Worm (Caenorhabditis elegans): ENCODE data around the gene Y47D7A.15.

The Y47D7A.15 gene

ce11 chrV:4450523-4451089 is 17.6 kb upstream of the Y47D7A.15 start, which contains the start of gene rft-2 (continued):
- no peak for TF ChIP-seq nhr-43 (tag; optimal IDR thresholded peaks at IDR 0.05; ENCODE audit: poor library complexity, severe bottlenecking)
- no peak for TF ChIP-seq nhr-67 (tag; optimal IDR thresholded peaks at IDR 0.05)
- no peak for TF ChIP-seq unc-39 (tag; optimal IDR thresholded peaks at IDR 0.05)
- no peak for TF ChIP-seq elt-1 (tag; optimal IDR thresholded peaks at IDR 0.05)
- no peak for TF ChIP-seq tbx-2 (tag; optimal IDR thresholded peaks at IDR 0.05)
- TF ChIP-seq ztf-11 (tag; optimal IDR thresholded peaks at IDR 0.05): no peak
- TF ChIP-seq nhr-77 (tag; optimal IDR thresholded peaks at IDR 0.05): no peak
- no peak for TF ChIP-seq sea-2 (GFP tag; optimal IDR thresholded peaks at IDR 0.05)
- TF ChIP-seq ceh-28 (tag; optimal IDR thresholded peaks at IDR 0.05): no peak
- TF ChIP-seq lin-39 (tag; optimal IDR thresholded peaks at IDR 0.05): no peak
- no peak for TF ChIP-seq mml-1 (tag; optimal IDR thresholded peaks at IDR 0.05)

DNA sequence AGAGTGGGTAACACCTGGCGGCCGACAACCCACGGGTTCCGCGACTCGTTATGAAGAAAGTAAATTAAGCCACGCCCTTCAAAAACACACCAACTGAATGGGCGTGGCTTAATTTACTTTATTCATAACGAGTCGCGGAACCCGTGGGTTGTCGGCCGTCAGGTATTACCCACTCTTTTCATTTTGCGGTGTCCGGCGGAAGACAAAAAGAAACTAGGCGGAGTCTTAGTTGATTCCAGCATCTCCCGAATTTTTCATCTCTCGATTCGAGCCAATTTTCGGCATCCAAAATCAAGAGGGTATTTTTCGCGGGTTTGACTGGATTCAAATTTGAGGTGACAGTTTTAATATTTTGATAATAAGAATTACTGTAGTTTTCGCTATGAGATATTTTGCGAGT is 14.7 kb upstream of the Y47D7A.15 start:
- TF ChIP-seq mdl-1 (tag; optimal IDR thresholded peaks at IDR 0.05) (no peak), nfya-1 (tag; optimal IDR thresholded peaks at IDR 0.05; ENCODE audit: insufficient read depth) (no peak), nhr-28 (tag; optimal IDR thresholded peaks at IDR 0.05) (no peak), mml-1 (tag; optimal IDR thresholded peaks at IDR 0.05) (no peak), fkh-2 (tag; optimal IDR thresholded peaks at IDR 0.05) (no peak), hmg-11 (tag; optimal IDR thresholded peaks at IDR 0.05) (no peak), ceh-9 (tag; optimal IDR thresholded peaks at IDR 0.05) (no peak), nhr-23 (tag; optimal IDR thresholded peaks at IDR 0.05) (no peak), elt-1 (tag; optimal IDR thresholded peaks at IDR 0.05) (no peak), nhr-237 (tag; optimal IDR thresholded peaks at IDR 0.05) (no peak), unc-39 (tag; optimal IDR thresholded peaks at IDR 0.05) (no peak), elt-2 (tag; optimal IDR thresholded peaks at IDR 0.05) (no peak)

- TF ChIP-seq pqm-1 (tag; optimal IDR thresholded peaks at IDR 0.05): peak; percentile 12
- TF ChIP-seq elt-2 (tag; optimal IDR thresholded peaks at IDR 0.05): peak; percentile 50
- no peak for TF ChIP-seq pha-4 (tag; optimal IDR thresholded peaks at IDR 0.05)
Measured at ce11 chrV:4442749-4443381, 9.9 kb upstream of the Y47D7A.15 start, which contains the start of gene rft-1. Gene rft-1 (minus strand): TSS chrV:4443223.

ce11 chrV:4437215-4437614 is 4.2 kb upstream of the Y47D7A.15 start:
- no peak for TF ChIP-seq mml-1 (tag; optimal IDR thresholded peaks at IDR 0.05)
- TF ChIP-seq egl-5 (tag; optimal IDR thresholded peaks at IDR 0.05): no peak
- peak; percentile 43 for TF ChIP-seq nhr-25 (tag; optimal IDR thresholded peaks at IDR 0.05)

- TF ChIP-seq ZK546.5 (tag; optimal IDR thresholded peaks at IDR 0.05) (no peak), nhr-25 (tag; optimal IDR thresholded peaks at IDR 0.05) (peak; percentile 31)
Measured at ce11 chrV:4435411-4435981, 2.5 kb upstream of the Y47D7A.15 start, which contains the start of gene Y47D7A.13. Gene Y47D7A.13 (minus strand): TSS chrV:4435927.

ce11 chrV:4429576-4429975 is 3.4 kb downstream of the Y47D7A.15 start, which contains the start of gene Y47D7A.12:
Gene Y47D7A.12 (minus strand): TSS chrV:4429676.
- TF ChIP-seq daf-12 (tag; optimal IDR thresholded peaks at IDR 0.05) (no peak), nhr-28 (tag; optimal IDR thresholded peaks at IDR 0.05) (no peak), nhr-67 (tag; optimal IDR thresholded peaks at IDR 0.05) (no peak), nhr-237 (tag; optimal IDR thresholded peaks at IDR 0.05) (no peak), hmg-11 (tag; optimal IDR thresholded peaks at IDR 0.05) (no peak), elt-3 (tag; optimal IDR thresholded peaks at IDR 0.05) (no peak), skn-1 (tag; optimal IDR thresholded peaks at IDR 0.05) (no peak), nhr-43 (tag; optimal IDR thresholded peaks at IDR 0.05; ENCODE audit: poor library complexity, severe bottlenecking) (no peak), unc-39 (tag; optimal IDR thresholded peaks at IDR 0.05) (no peak), nhr-12 (tag; optimal IDR thresholded peaks at IDR 0.05) (no peak), eor-1 (tag; optimal IDR thresholded peaks at IDR 0.05) (no peak), lin-39 (tag; optimal IDR thresholded peaks at IDR 0.05) (no peak), ZK546.5 (tag; optimal IDR thresholded peaks at IDR 0.05) (no peak), ztf-11 (tag; optimal IDR thresholded peaks at IDR 0.05) (no peak), ceh-28 (tag; optimal IDR thresholded peaks at IDR 0.05) (no peak), ceh-82 (tag; optimal IDR thresholded peaks at IDR 0.05) (no peak)

All from whole organism, L3 larva.